Worm (Caenorhabditis elegans) whole organism, L1 larva: ENCODE measurements around the gene taf-6.2.

Experiments
- C34B4.2 ChIP-seq: sonication (generic microtip); optimal IDR thresholded peaks from 2 replicates; lab custom pipeline; 2017; ENCODE audit warnings: mild to moderate bottlenecking, missing genetic modification characterization, missing compliant biosample characterization
- alr-1 ChIP-seq: fragments of 200-800 bp; sonication (Bioruptor generic); optimal IDR thresholded peaks from 2 replicates; lab custom pipeline; 2018; ENCODE audit warnings: borderline replicate concordance, mild to moderate bottlenecking, missing genetic modification characterization, missing compliant biosample characterization
- aly-2 ChIP-seq: fragments of 150-350 bp; optimal IDR thresholded peaks from 2 replicates; lab custom pipeline; 2014; ENCODE audit warnings: missing biosample characterization, missing genetic modification characterization
- ama-1 ChIP-seq: fragments of 150-350 bp; optimal IDR thresholded peaks from 2 replicates; lab custom pipeline; 2014
- ceh-63 ChIP-seq: fragments of 200-800 bp; sonication (Bioruptor generic); optimal IDR thresholded peaks from 2 replicates; lab custom pipeline; 2018; ENCODE audit warnings: mild to moderate bottlenecking, missing genetic modification characterization, missing compliant biosample characterization
- ceh-82 ChIP-seq, 3 experiments: fragments of 150-350 bp in 1 of 3; sonication (generic microtip) in 2 of 3; optimal IDR thresholded peaks; 2 replicates each; lab custom pipeline; 2014 to 2017; ENCODE audit warnings: missing biosample characterization in 3 of 3, missing genetic modification characterization in 3 of 3
- ceh-88 ChIP-seq: fragments of 200-800 bp; sonication (Bioruptor generic); IDR thresholded peaks from 2 replicates; pipeline ENCODE4 v1.3.6; 2022; ENCODE audit warnings: missing genetic modification characterization, missing compliant biosample characterization
- ces-1 ChIP-seq: fragments of 150-350 bp; optimal IDR thresholded peaks from 2 replicates; lab custom pipeline; 2014; ENCODE audit warnings: missing biosample characterization, missing genetic modification reagents, missing genetic modification characterization
- dsc-1 ChIP-seq: sonication (generic microtip); optimal IDR thresholded peaks from 2 replicates; lab custom pipeline; 2016; ENCODE audit warnings: mild to moderate bottlenecking, missing genetic modification characterization, missing compliant biosample characterization
- efl-1 ChIP-seq, 4 experiments: fragments of 150-350 bp; optimal IDR thresholded peaks in 3 of 4; peaks in 1 of 4; 1 replicate in 1 of 4; 2 replicates in 3 of 4; lab custom pipeline; 2014; ENCODE audit warnings: missing biosample characterization in 2 of 4, missing genetic modification characterization in 2 of 4, missing genetic modification reagents in 2 of 4
- egl-13 ChIP-seq: sonication (generic microtip); optimal IDR thresholded peaks from 2 replicates; lab custom pipeline; 2016; ENCODE audit warnings: missing genotype, missing genetic modification reagents, missing genetic modification characterization, missing compliant biosample characterization
- egl-27 ChIP-seq, 2 experiments: fragments of 150-350 bp in 1 of 2; sonication (generic microtip); optimal IDR thresholded peaks; 3 replicates each; lab custom pipeline; 2017 to 2018; ENCODE audit warnings: missing biosample characterization in 2 of 2, missing genetic modification characterization in 2 of 2, missing genetic modification reagents in 2 of 2
- elt-3 ChIP-seq, 6 experiments: fragments of 150-350 bp in 1 of 6; sonication (generic microtip); optimal IDR thresholded peaks; 2 replicates each; lab custom pipeline; 2017 to 2018; ENCODE audit warnings: missing biosample characterization in 6 of 6, missing genetic modification characterization in 6 of 6, inconsistent platforms in 1 of 6
- fkh-4 ChIP-seq: sonication (generic microtip); optimal IDR thresholded peaks from 2 replicates; lab custom pipeline; 2016; ENCODE audit warnings: missing compliant biosample characterization, missing genetic modification characterization, borderline replicate concordance
- fkh-8 ChIP-seq: sonication (generic microtip); optimal IDR thresholded peaks from 2 replicates; lab custom pipeline; 2016; ENCODE audit warnings: mild to moderate bottlenecking, missing genetic modification characterization, missing compliant biosample characterization
- fos-1 ChIP-seq: fragments of 150-350 bp; optimal IDR thresholded peaks from 2 replicates; lab custom pipeline; 2014; ENCODE audit warnings: missing biosample characterization, missing genetic modification characterization
- hlh-4 ChIP-seq: sonication (generic microtip); optimal IDR thresholded peaks from 2 replicates; lab custom pipeline; 2016; ENCODE audit warnings: mild to moderate bottlenecking, missing genetic modification characterization, missing compliant biosample characterization
- hpl-2 ChIP-seq: fragments of 150-350 bp; optimal IDR thresholded peaks from 2 replicates; lab custom pipeline; 2014; ENCODE audit warnings: missing biosample characterization, missing genetic modification reagents, missing genetic modification characterization
- jun-1 ChIP-seq: fragments of 150-350 bp; optimal IDR thresholded peaks from 2 replicates; lab custom pipeline; 2014; ENCODE audit warnings: missing biosample characterization, missing genetic modification reagents, missing genetic modification characterization
- lin-13 ChIP-seq: fragments of 150-350 bp; optimal IDR thresholded peaks from 2 replicates; lab custom pipeline; 2014; ENCODE audit warnings: missing biosample characterization, missing genetic modification reagents, missing genetic modification characterization
- lin-14 ChIP-seq: fragments of 200-800 bp; sonication (Bioruptor generic); optimal IDR thresholded peaks from 2 replicates; lab custom pipeline; 2018; ENCODE audit warnings: mild to moderate bottlenecking, missing genetic modification characterization, moderate library complexity, missing compliant biosample characterization
- lin-15B ChIP-seq: fragments of 150-350 bp; sonication (generic microtip); optimal IDR thresholded peaks from 3 replicates; lab custom pipeline; 2014; ENCODE audit warnings: missing biosample characterization, missing genetic modification characterization
- lin-35 ChIP-seq, 2 experiments: fragments of 150-350 bp; optimal IDR thresholded peaks; 2 replicates each; lab custom pipeline; 2014; ENCODE audit warnings: missing biosample characterization in 2 of 2, missing genetic modification characterization in 2 of 2, missing genetic modification reagents in 2 of 2
- lir-3 ChIP-seq: sonication (generic microtip); optimal IDR thresholded peaks from 2 replicates; lab custom pipeline; 2016; ENCODE audit warnings: mild to moderate bottlenecking, missing genetic modification characterization, moderate library complexity, missing compliant biosample characterization; ENCODE audit not compliant: poor library complexity
- mef-2 ChIP-seq: fragments of 150-350 bp; optimal IDR thresholded peaks from 2 replicates; lab custom pipeline; 2014; ENCODE audit warnings: missing biosample characterization, missing genetic modification characterization
- mep-1 ChIP-seq: fragments of 150-350 bp; optimal IDR thresholded peaks from 2 replicates; lab custom pipeline; 2014; ENCODE audit warnings: missing biosample characterization, missing genetic modification characterization
- nhr-237 ChIP-seq: fragments of 150-350 bp; optimal IDR thresholded peaks from 2 replicates; lab custom pipeline; 2014; ENCODE audit warnings: missing biosample characterization, missing genetic modification characterization
- nhr-28 ChIP-seq: fragments of 150-350 bp; optimal IDR thresholded peaks from 2 replicates; lab custom pipeline; 2014; ENCODE audit warnings: missing biosample characterization, missing genetic modification characterization
- nhr-47 ChIP-seq: sonication (generic microtip); optimal IDR thresholded peaks from 2 replicates; lab custom pipeline; 2016; ENCODE audit warnings: mild to moderate bottlenecking, missing genetic modification characterization, moderate library complexity, missing compliant biosample characterization
- nhr-71 ChIP-seq: sonication (generic microtip); optimal IDR thresholded peaks from 2 replicates; lab custom pipeline; 2016; ENCODE audit warnings: mild to moderate bottlenecking, missing genetic modification characterization, moderate library complexity, missing compliant biosample characterization
- nhr-76 ChIP-seq: sonication (generic microtip); optimal IDR thresholded peaks from 2 replicates; lab custom pipeline; 2017; ENCODE audit warnings: missing biosample characterization, missing genetic modification characterization
- nhr-77 ChIP-seq: fragments of 150-350 bp; optimal IDR thresholded peaks from 2 replicates; lab custom pipeline; 2014; ENCODE audit warnings: missing biosample characterization, missing genetic modification characterization
- nhr-85 ChIP-seq: sonication (generic microtip); peaks from one replicate; lab custom pipeline; 2016; ENCODE audit warnings: missing genetic modification characterization, inconsistent platforms, missing compliant biosample characterization
- nhr-90 ChIP-seq: sonication (generic microtip); optimal IDR thresholded peaks from 2 replicates; lab custom pipeline; 2016; ENCODE audit warnings: mild to moderate bottlenecking, missing genetic modification characterization, missing compliant biosample characterization; ENCODE audit not compliant: poor library complexity
- pqm-1 ChIP-seq: sonication (generic microtip); optimal IDR thresholded peaks from 3 replicates; lab custom pipeline; 2017; ENCODE audit warnings: missing biosample characterization, missing genetic modification characterization
- rnt-1 ChIP-seq: sonication (generic microtip); optimal IDR thresholded peaks from 2 replicates; lab custom pipeline; 2016; ENCODE audit warnings: mild to moderate bottlenecking, missing genetic modification characterization, moderate library complexity, missing compliant biosample characterization
- skn-1 ChIP-seq: fragments of 150-350 bp; optimal IDR thresholded peaks from 2 replicates; lab custom pipeline; 2014; ENCODE audit warnings: missing biosample characterization, missing genetic modification characterization
- snpc-4 ChIP-seq: fragments of 150-350 bp; optimal IDR thresholded peaks from 2 replicates; lab custom pipeline; 2014; ENCODE audit warnings: missing biosample characterization, missing genetic modification characterization
- snu-23 ChIP-seq: sonication (generic microtip); optimal IDR thresholded peaks from 2 replicates; lab custom pipeline; 2016; ENCODE audit warnings: missing genetic modification characterization, missing compliant biosample characterization
- sox-4 ChIP-seq: sonication (generic microtip); optimal IDR thresholded peaks from 2 replicates; lab custom pipeline; 2016; ENCODE audit warnings: missing genetic modification characterization, missing compliant biosample characterization
- tlp-1 ChIP-seq: fragments of 150-350 bp; optimal IDR thresholded peaks from 2 replicates; lab custom pipeline; 2014; ENCODE audit warnings: missing biosample characterization, missing genetic modification characterization
- unc-86 ChIP-seq: sonication (generic microtip); optimal IDR thresholded peaks from 2 replicates; lab custom pipeline; 2016; ENCODE audit warnings: missing genetic modification characterization, missing compliant biosample characterization
- xbp-1 ChIP-seq: sonication (generic microtip); optimal IDR thresholded peaks from 2 replicates; lab custom pipeline; 2016; ENCODE audit warnings: missing genetic modification characterization, missing compliant biosample characterization
- zip-4 ChIP-seq: fragments of 200-800 bp; sonication (Bioruptor generic); optimal IDR thresholded peaks from 2 replicates; lab custom pipeline; 2018; ENCODE audit warnings: mild to moderate bottlenecking, missing genetic modification characterization, moderate library complexity, missing compliant biosample characterization
- ztf-11 ChIP-seq, 2 experiments: sonication (generic microtip); optimal IDR thresholded peaks; 2 replicates each; lab custom pipeline; 2016 to 2017; ENCODE audit warnings: missing genetic modification characterization in 2 of 2, missing biosample characterization in 1 of 2, missing compliant biosample characterization in 1 of 2
- ztf-4 ChIP-seq: fragments of 150-350 bp; optimal IDR thresholded peaks from 2 replicates; lab custom pipeline; 2014; ENCODE audit warnings: missing biosample characterization, missing genetic modification characterization

taf-6.2 gene

ce11 chrIV:3710737-3711136 is 16.2 kb upstream of the taf-6.2 start:
- TF ChIP-seq lin-15B (tag; lab: Kevin White, UChicago) (no peak), egl-27 (tag; optimal IDR thresholded peaks at IDR 0.05; lab: Kevin White, UChicago) (no peak), unc-86 (no peak), jun-1 (tag; lab: Kevin White, UChicago) (no peak), lin-35 (GFP tag; optimal IDR thresholded peaks at IDR 0.05; lab: Kevin White, UChicago) (no peak), nhr-77 (tag; lab: Kevin White, UChicago) (no peak), nhr-237 (no peak), nhr-47 (no peak), nhr-28 (tag; lab: Kevin White, UChicago) (no peak), elt-3 (tag; optimal IDR thresholded peaks at IDR 0.05; lab: Kevin White, UChicago) (no peak), snu-23 (GFP tag; lab: Kevin White, UChicago) (no peak), rnt-1 (no peak), pqm-1 (no peak), lin-14 (GFP tag; lab: Kevin White, UChicago) (no peak), tlp-1 (tag; lab: Kevin White, UChicago) (no peak), ceh-82 (tag; optimal IDR thresholded peaks at IDR 0.05; lab: Kevin White, UChicago) (no peak), nhr-90 (tag; lab: Kevin White, UChicago) (no peak), nhr-85 (tag; lab: Kevin White, UChicago) (no peak), snpc-4 (tag; lab: Kevin White, UChicago) (no peak)
- TF ChIP-seq, all 84 proteins: peak for 0

ce11 chrIV:3709200-3709599 is 14.7 kb upstream of the taf-6.2 start, which contains the start of gene Y37E11AL.1:
Y37E11AL.1 (plus strand) TSS chrIV:3709500.
- TF ChIP-seq lin-15B (tag; lab: Kevin White, UChicago) (no peak), rnt-1 (no peak), lir-3 (tag; lab: Kevin White, UChicago) (no peak), egl-13 (no peak), ztf-11 (tag; optimal IDR thresholded peaks at IDR 0.05; lab: Kevin White, UChicago) (no peak), ztf-4 (tag; lab: Kevin White, UChicago) (no peak), mef-2 (tag; lab: Kevin White, UChicago) (no peak), ceh-63 (no peak), ceh-88 (GFP tag; lab: Robert Waterston, UW) (no peak), fos-1 (tag; lab: Kevin White, UChicago) (no peak), sox-4 (no peak), snpc-4 (tag; lab: Kevin White, UChicago) (no peak), hlh-4 (tag; lab: Kevin White, UChicago) (no peak), C34B4.2 (no peak), aly-2 (tag; lab: Kevin White, UChicago) (no peak), nhr-71 (no peak), elt-3 (tag; optimal IDR thresholded peaks at IDR 0.05; lab: Kevin White, UChicago) (no peak), efl-1 (optimal IDR thresholded peaks at IDR 0.05; lab: Kevin White, UChicago) (no peak), efl-1 (GFP tag; optimal IDR thresholded peaks at IDR 0.05 in 1 of 2; lab: Kevin White, UChicago) (no peak)
- TF ChIP-seq, all 84 proteins: peak for 0

ce11 chrIV:3701892-3702291 is 7.4 kb upstream of the taf-6.2 start, which contains the start of gene Y37E11AL.12:
Y37E11AL.12 (minus strand) TSS chrIV:3701992.
- TF ChIP-seq skn-1 (tag; lab: Kevin White, UChicago) (no peak), ceh-82 (tag; optimal IDR thresholded peaks at IDR 0.05; lab: Kevin White, UChicago) (no peak), ces-1 (GFP tag; lab: Kevin White, UChicago) (no peak), aly-2 (tag; lab: Kevin White, UChicago) (no peak), nhr-85 (tag; lab: Kevin White, UChicago) (peak; percentile 52), jun-1 (tag; lab: Kevin White, UChicago) (no peak), lin-35 (GFP tag; optimal IDR thresholded peaks at IDR 0.05; lab: Kevin White, UChicago) (no peak), nhr-76 (no peak), unc-86 (no peak), efl-1 (optimal IDR thresholded peaks at IDR 0.05; lab: Kevin White, UChicago) (no peak), efl-1 (GFP tag; optimal IDR thresholded peaks at IDR 0.05 in 1 of 2; lab: Kevin White, UChicago) (peak in 1 of 2 experiments; percentile 6)
- TF ChIP-seq, all 84 proteins: peak for 2

ce11 chrIV:3700554-3700953 is 6.0 kb upstream of the taf-6.2 start, which contains the start of gene Y37E11AL.9:
Y37E11AL.9 (minus strand) TSS chrIV:3700654.
- no peak for TF ChIP-seq ceh-82 (tag; optimal IDR thresholded peaks at IDR 0.05; lab: Kevin White, UChicago)
- no peak for TF ChIP-seq jun-1 (tag; lab: Kevin White, UChicago)
- TF ChIP-seq mep-1 (tag; lab: Kevin White, UChicago): no peak
- no peak for TF ChIP-seq skn-1 (tag; lab: Kevin White, UChicago)
- TF ChIP-seq rnt-1: no peak
- TF ChIP-seq ama-1 (lab: Kevin White, UChicago): no peak
- no peak for TF ChIP-seq zip-4 (GFP tag; lab: Kevin White, UChicago)
- no peak for TF ChIP-seq hpl-2 (GFP tag; lab: Kevin White, UChicago)
- TF ChIP-seq lir-3 (tag; lab: Kevin White, UChicago): no peak
- TF ChIP-seq xbp-1 (tag; lab: Kevin White, UChicago): no peak
- TF ChIP-seq aly-2 (tag; lab: Kevin White, UChicago): no peak
- TF ChIP-seq fkh-4 (tag; lab: Kevin White, UChicago): no peak
- TF ChIP-seq dsc-1 (tag; lab: Kevin White, UChicago): no peak
- TF ChIP-seq fkh-8: no peak
- no peak for TF ChIP-seq lin-13 (GFP tag; lab: Kevin White, UChicago)
- no peak for TF ChIP-seq alr-1 (tag; lab: Kevin White, UChicago)
- no peak for TF ChIP-seq lin-14 (GFP tag; lab: Kevin White, UChicago)
